Worm (Caenorhabditis elegans) whole organism, L2 larva: ENCODE data around the gene Y43C5A.2.

Source experiments
- C34F6.9 ChIP-seq: fragments of 150-350 bp; optimal IDR thresholded peaks from 2 replicates; lab custom pipeline; 2014; ENCODE audit warnings: missing biosample characterization, missing genetic modification characterization
- F13H6.1 ChIP-seq: sonication (generic microtip); optimal IDR thresholded peaks from 2 replicates; lab custom pipeline; 2016; ENCODE audit warnings: missing genetic modification characterization, missing compliant biosample characterization
- R02D3.7 ChIP-seq: fragments of 150-350 bp; optimal IDR thresholded peaks from 2 replicates; lab custom pipeline; 2014; ENCODE audit warnings: missing biosample characterization, missing genetic modification characterization
- Y55F3AM.14 ChIP-seq: fragments of 200-800 bp; sonication (Bioruptor generic); optimal IDR thresholded peaks from 2 replicates; lab custom pipeline; 2018; ENCODE audit warnings: mild to moderate bottlenecking, missing genetic modification characterization, missing compliant biosample characterization
- ZK546.5 ChIP-seq: sonication (generic microtip); optimal IDR thresholded peaks from 2 replicates; lab custom pipeline; 2017; ENCODE audit warnings: missing biosample characterization, missing genetic modification characterization
- alr-1 ChIP-seq: fragments of 150-350 bp; optimal IDR thresholded peaks from 2 replicates; lab custom pipeline; 2014; ENCODE audit warnings: missing biosample characterization, missing genetic modification characterization
- aly-2 ChIP-seq: fragments of 150-350 bp; optimal IDR thresholded peaks from 2 replicates; lab custom pipeline; 2014; ENCODE audit warnings: missing biosample characterization, missing genetic modification characterization
- ama-1 ChIP-seq: fragments of 150-350 bp; optimal IDR thresholded peaks from 2 replicates; lab custom pipeline; 2018; ENCODE audit warnings: inconsistent platforms
- blmp-1 ChIP-seq: sonication (generic microtip); optimal IDR thresholded peaks from 2 replicates; lab custom pipeline; 2017; ENCODE audit warnings: missing genetic modification characterization, mild to moderate bottlenecking, missing compliant biosample characterization, antibody characterized with exemption, moderate library complexity; ENCODE audit not compliant: insufficient read depth
- ceh-82 ChIP-seq: fragments of 150-350 bp; optimal IDR thresholded peaks from 2 replicates; lab custom pipeline; 2014; ENCODE audit warnings: missing biosample characterization, missing genetic modification characterization
- crh-2 ChIP-seq: sonication (generic microtip); optimal IDR thresholded peaks from 2 replicates; lab custom pipeline; 2017; ENCODE audit warnings: missing biosample characterization, missing genetic modification characterization
- egl-27 ChIP-seq: sonication (generic microtip); optimal IDR thresholded peaks from 3 replicates; lab custom pipeline; 2017; ENCODE audit warnings: missing biosample characterization, missing genetic modification reagents, missing genetic modification characterization
- elt-1 ChIP-seq: fragments of 150-350 bp; optimal IDR thresholded peaks from 2 replicates; lab custom pipeline; 2014; ENCODE audit warnings: missing biosample characterization, missing genetic modification characterization
- elt-3 ChIP-seq: sonication (generic microtip); optimal IDR thresholded peaks from 2 replicates; lab custom pipeline; 2017; ENCODE audit warnings: missing biosample characterization, missing genetic modification characterization
- fos-1 ChIP-seq: fragments of 150-350 bp; optimal IDR thresholded peaks from 2 replicates; lab custom pipeline; 2014; ENCODE audit warnings: missing biosample characterization, missing genetic modification characterization
- gmeb-1 ChIP-seq: fragments of 150-350 bp; optimal IDR thresholded peaks from 2 replicates; lab custom pipeline; 2014; ENCODE audit warnings: missing biosample characterization, missing genetic modification characterization
- lin-11 ChIP-seq: fragments of 150-350 bp; sonication (generic microtip); optimal IDR thresholded peaks from 2 replicates; lab custom pipeline; 2014; ENCODE audit warnings: missing biosample characterization, missing genetic modification characterization, inconsistent platforms, mixed read lengths
- lin-13 ChIP-seq: fragments of 150-350 bp; optimal IDR thresholded peaks from 2 replicates; lab custom pipeline; 2014; ENCODE audit warnings: missing biosample characterization, missing genetic modification reagents, missing genetic modification characterization
- lin-39 ChIP-seq: fragments of 150-350 bp; optimal IDR thresholded peaks from 2 replicates; lab custom pipeline; 2014; ENCODE audit warnings: missing biosample characterization, missing genetic modification reagents, missing genetic modification characterization
- lsy-2 ChIP-seq, 2 experiments: fragments of 150-350 bp in 1 of 2; sonication (generic microtip) in 1 of 2; optimal IDR thresholded peaks; 2 replicates each; lab custom pipeline; 2014 to 2017; ENCODE audit warnings: missing biosample characterization in 2 of 2, missing genetic modification characterization in 2 of 2
- mdl-1 ChIP-seq, 2 experiments: fragments of 150-350 bp in 1 of 2; sonication (generic microtip) in 1 of 2; optimal IDR thresholded peaks; 2 replicates each; lab custom pipeline; 2017; ENCODE audit warnings: missing biosample characterization in 2 of 2, missing genetic modification characterization in 2 of 2
- nhr-11 ChIP-seq: fragments of 150-350 bp; optimal IDR thresholded peaks from 2 replicates; lab custom pipeline; 2014; ENCODE audit warnings: missing biosample characterization, missing genetic modification characterization
- nhr-12 ChIP-seq: fragments of 150-350 bp; optimal IDR thresholded peaks from 2 replicates; lab custom pipeline; 2014; ENCODE audit warnings: missing biosample characterization, missing genetic modification characterization
- nhr-129 ChIP-seq: fragments of 150-350 bp; optimal IDR thresholded peaks from 2 replicates; lab custom pipeline; 2014; ENCODE audit warnings: missing biosample characterization, missing genetic modification characterization
- nhr-21 ChIP-seq: fragments of 150-350 bp; optimal IDR thresholded peaks from 2 replicates; lab custom pipeline; 2014; ENCODE audit warnings: missing biosample characterization, missing genetic modification characterization
- nhr-23 ChIP-seq: fragments of 150-350 bp; optimal IDR thresholded peaks from 2 replicates; lab custom pipeline; 2014; ENCODE audit warnings: missing biosample characterization, missing genetic modification reagents, missing genetic modification characterization
- nhr-25 ChIP-seq: fragments of 150-350 bp; sonication (generic microtip); optimal IDR thresholded peaks from 3 replicates; lab custom pipeline; 2014; ENCODE audit warnings: missing biosample characterization, missing genetic modification characterization
- nhr-6 ChIP-seq: fragments of 150-350 bp; optimal IDR thresholded peaks from 2 replicates; lab custom pipeline; 2014; ENCODE audit warnings: missing biosample characterization, missing genetic modification characterization
- nhr-77 ChIP-seq: fragments of 150-350 bp; optimal IDR thresholded peaks from 2 replicates; lab custom pipeline; 2014; ENCODE audit warnings: missing biosample characterization, missing genetic modification characterization
- sem-4 ChIP-seq: fragments of 150-350 bp; optimal IDR thresholded peaks from 2 replicates; lab custom pipeline; 2014; ENCODE audit warnings: missing biosample characterization, missing genetic modification reagents, missing genetic modification characterization
- sma-3 ChIP-seq: sonication (generic microtip); optimal IDR thresholded peaks from 2 replicates; lab custom pipeline; 2016; ENCODE audit warnings: missing genetic modification reagents, missing genetic modification characterization, missing compliant biosample characterization
- sma-9 ChIP-seq, 2 experiments: fragments of 150-350 bp in 1 of 2; sonication (generic microtip) in 1 of 2; optimal IDR thresholded peaks; 2 replicates each; lab custom pipeline; 2014 to 2016; ENCODE audit warnings: missing genetic modification characterization in 2 of 2, mild to moderate bottlenecking in 1 of 2, missing biosample characterization in 1 of 2, missing compliant biosample characterization in 1 of 2, missing genetic modification reagents in 1 of 2, moderate library complexity in 1 of 2
- snpc-4 ChIP-seq: fragments of 150-350 bp; optimal IDR thresholded peaks from 2 replicates; lab custom pipeline; 2014; ENCODE audit warnings: missing biosample characterization, missing genetic modification characterization
- unc-39 ChIP-seq: fragments of 150-350 bp; optimal IDR thresholded peaks from 2 replicates; lab custom pipeline; 2014; ENCODE audit warnings: missing biosample characterization, missing genetic modification characterization
- unc-55 ChIP-seq: fragments of 150-350 bp; sonication (generic microtip); optimal IDR thresholded peaks from 3 replicates; lab custom pipeline; 2014; ENCODE audit warnings: missing biosample characterization, missing genetic modification reagents, missing genetic modification characterization
- unc-62 ChIP-seq: fragments of 150-350 bp; optimal IDR thresholded peaks from 2 replicates; lab custom pipeline; 2014; ENCODE audit warnings: missing biosample characterization, missing genetic modification reagents, missing genetic modification characterization
- zag-1 ChIP-seq: fragments of 150-350 bp; optimal IDR thresholded peaks from 2 replicates; lab custom pipeline; 2014; ENCODE audit warnings: missing biosample characterization, missing genetic modification characterization
- ztf-1 ChIP-seq: fragments of 200-800 bp; sonication (Bioruptor generic); conservative IDR thresholded peaks from 2 replicates; pipeline ENCODE4 v1.3.6; 2022; ENCODE audit warnings: missing genetic modification characterization, missing compliant biosample characterization
- ztf-11 ChIP-seq: sonication (generic microtip); optimal IDR thresholded peaks from 2 replicates; lab custom pipeline; 2017; ENCODE audit warnings: missing biosample characterization, missing genetic modification characterization
- ztf-4 ChIP-seq: fragments of 150-350 bp; optimal IDR thresholded peaks from 2 replicates; lab custom pipeline; 2014; ENCODE audit warnings: missing biosample characterization, missing genetic modification characterization

The Y43C5A.2 gene

DNA sequence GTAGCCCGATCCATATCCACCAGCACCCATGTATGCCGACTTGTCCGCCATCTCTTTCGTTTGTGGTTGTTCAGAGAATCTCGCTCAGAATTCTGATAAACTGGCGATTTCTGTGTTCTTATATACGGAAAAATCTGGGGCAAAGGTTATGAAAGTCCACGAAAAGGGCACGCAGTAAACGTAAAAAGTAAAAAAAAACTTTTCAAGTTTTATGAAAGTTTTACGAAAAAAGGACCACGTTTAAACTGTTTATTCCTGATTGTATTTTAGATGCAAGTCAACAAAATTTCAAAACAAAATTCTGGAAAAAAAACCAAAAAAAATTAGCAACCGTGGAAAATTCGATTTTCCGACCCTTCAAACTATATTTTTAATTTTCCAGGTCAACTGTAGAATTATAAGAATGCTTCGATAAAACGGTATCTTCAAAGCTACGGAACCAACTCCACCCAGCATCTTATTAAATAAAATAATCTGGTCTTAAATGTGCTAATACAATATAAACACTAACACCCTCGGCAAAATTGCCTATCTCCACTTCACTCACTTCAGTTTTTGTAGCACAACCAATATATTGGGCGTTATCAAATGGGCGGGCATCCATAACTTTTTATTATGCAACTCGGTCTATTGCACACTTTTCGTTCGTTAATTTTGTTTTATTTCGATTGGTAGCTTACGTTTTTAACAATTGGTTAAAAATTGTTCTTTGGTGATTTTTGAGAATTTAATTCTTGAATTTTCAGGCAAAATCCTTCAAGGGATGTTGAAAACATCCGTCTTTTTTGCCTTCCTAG is at the start of gene Y43C5A.2, which contains the start of gene nspd-7:
Y43C5A.2 (plus strand) TSS at position 747 of the 797 bp plus-strand sequence.
nspd-7 (minus strand) TSS at position 51 of the 797 bp plus-strand sequence.
- TF ChIP-seq unc-62 (GFP tag; lab: Kevin White, UChicago): no peak
- no peak for TF ChIP-seq ztf-11 (tag; lab: Kevin White, UChicago)
- no peak for TF ChIP-seq lsy-2 (tag; optimal IDR thresholded peaks at IDR 0.05; lab: Kevin White, UChicago)
- no peak for TF ChIP-seq nhr-77 (tag; lab: Kevin White, UChicago)
- no peak for TF ChIP-seq lin-39 (tag; lab: Kevin White, UChicago)
- TF ChIP-seq sma-9 (GFP tag; optimal IDR thresholded peaks at IDR 0.05; lab: Kevin White, UChicago): no peak
- TF ChIP-seq sma-9 (tag; optimal IDR thresholded peaks at IDR 0.05; lab: Kevin White, UChicago): no peak
- peak; percentile 9 for TF ChIP-seq crh-2
- TF ChIP-seq Y55F3AM.14 (GFP tag; lab: Kevin White, UChicago): no peak
- TF ChIP-seq, all 48 proteins: peak for 1

- TF ChIP-seq C34F6.9 (tag; lab: Kevin White, UChicago) (no peak), crh-2 (peak; percentile 46), nhr-11 (tag; lab: Kevin White, UChicago) (no peak), ztf-11 (tag; lab: Kevin White, UChicago) (no peak), elt-3 (tag; lab: Kevin White, UChicago) (no peak)
- TF ChIP-seq, all 48 proteins: peak for 1
Measured at ce11 chrIV:10221187-10221586, 48.5 kb upstream of the Y43C5A.2 start, which contains the start of gene tram-1. Gene tram-1 (minus strand): TSS chrIV:10221287.

ce11 chrIV:10222122-10222589 is 47.5 kb upstream of the Y43C5A.2 start, which contains the start of gene C24F3.2:
Gene C24F3.2 (plus strand): TSS chrIV:10222539.
- TF ChIP-seq F13H6.1: peak; percentile 80
- peak; percentile 79 to 97 for TF ChIP-seq lsy-2 (tag; optimal IDR thresholded peaks at IDR 0.05; lab: Kevin White, UChicago)
- TF ChIP-seq lin-13 (GFP tag; lab: Kevin White, UChicago): peak; percentile 0
- TF ChIP-seq R02D3.7 (tag; lab: Kevin White, UChicago): no peak
- no peak for TF ChIP-seq ztf-1 (GFP tag; lab: Robert Waterston, UW)
- peak; percentile 43 for TF ChIP-seq unc-55 (GFP tag; lab: Kevin White, UChicago)
- no peak for TF ChIP-seq unc-39 (tag; lab: Kevin White, UChicago)
- no peak for TF ChIP-seq elt-3 (tag; lab: Kevin White, UChicago)
- peak; percentile 52 for TF ChIP-seq gmeb-1 (tag; lab: Kevin White, UChicago)
- peak; percentile 65 for TF ChIP-seq sem-4 (tag; lab: Kevin White, UChicago)
- no peak for TF ChIP-seq nhr-25
- no peak for TF ChIP-seq ceh-82 (tag; lab: Kevin White, UChicago)
- TF ChIP-seq C34F6.9 (tag; lab: Kevin White, UChicago): peak; percentile 81
- TF ChIP-seq nhr-129 (tag; lab: Kevin White, UChicago): peak; percentile 89
- peak; percentile 16 to 37 for TF ChIP-seq mdl-1 (tag; optimal IDR thresholded peaks at IDR 0.05; lab: Kevin White, UChicago)
- no peak for TF ChIP-seq lin-11 (tag; lab: Kevin White, UChicago)
- no peak for TF ChIP-seq aly-2 (tag; lab: Kevin White, UChicago)
- no peak for TF ChIP-seq nhr-23 (tag; lab: Kevin White, UChicago)
- TF ChIP-seq ama-1 (lab: Kevin White, UChicago): peak; percentile 24
- no peak for TF ChIP-seq blmp-1 (tag; lab: Kevin White, UChicago)
- TF ChIP-seq sma-3: peak; percentile 72
- TF ChIP-seq Y55F3AM.14 (GFP tag; lab: Kevin White, UChicago): peak; percentile 5
- TF ChIP-seq nhr-12 (tag; lab: Kevin White, UChicago): no peak
- TF ChIP-seq zag-1 (tag; lab: Kevin White, UChicago): no peak
- TF ChIP-seq ztf-4 (tag; lab: Kevin White, UChicago): peak; percentile 14
- peak; percentile 11 for TF ChIP-seq egl-27 (tag; lab: Kevin White, UChicago)
- TF ChIP-seq nhr-6 (tag; lab: Kevin White, UChicago): no peak
- TF ChIP-seq nhr-21 (tag; lab: Kevin White, UChicago): peak; percentile 45
- no peak for TF ChIP-seq alr-1 (tag; lab: Kevin White, UChicago)
- no peak for TF ChIP-seq snpc-4 (tag; lab: Kevin White, UChicago)
- TF ChIP-seq fos-1: peak; percentile 55
- TF ChIP-seq ZK546.5 (tag; lab: Kevin White, UChicago): no peak
- TF ChIP-seq sma-9 (GFP tag; optimal IDR thresholded peaks at IDR 0.05; lab: Kevin White, UChicago): peak; percentile 39
- no peak for TF ChIP-seq sma-9 (tag; optimal IDR thresholded peaks at IDR 0.05; lab: Kevin White, UChicago)
- TF ChIP-seq elt-1 (tag; lab: Kevin White, UChicago): no peak
- TF ChIP-seq, all 48 proteins: peak for 17
